Worm (Caenorhabditis elegans) whole organism, L1 larva: ENCODE data around the gene rnf-5.

ENCODE experiments used
- C34B4.2 ChIP-seq: sonication (generic microtip); optimal IDR thresholded peaks from 2 replicates; lab custom pipeline; 2017; ENCODE audit warnings: mild to moderate bottlenecking, missing genetic modification characterization, missing compliant biosample characterization
- alr-1 ChIP-seq: fragments of 200-800 bp; sonication (Bioruptor generic); optimal IDR thresholded peaks from 2 replicates; lab custom pipeline; 2018; ENCODE audit warnings: borderline replicate concordance, mild to moderate bottlenecking, missing genetic modification characterization, missing compliant biosample characterization
- aly-2 ChIP-seq: fragments of 150-350 bp; optimal IDR thresholded peaks from 2 replicates; lab custom pipeline; 2014; ENCODE audit warnings: missing biosample characterization, missing genetic modification characterization
- ama-1 ChIP-seq: fragments of 150-350 bp; optimal IDR thresholded peaks from 2 replicates; lab custom pipeline; 2014
- blmp-1 ChIP-seq: fragments of 150-350 bp; optimal IDR thresholded peaks from 2 replicates; lab custom pipeline; 2014; ENCODE audit warnings: missing biosample characterization, missing genetic modification characterization
- ceh-82 ChIP-seq, 3 experiments: fragments of 150-350 bp in 1 of 3; sonication (generic microtip) in 2 of 3; optimal IDR thresholded peaks; 2 replicates each; lab custom pipeline; 2014 to 2017; ENCODE audit warnings: missing biosample characterization in 3 of 3, missing genetic modification characterization in 3 of 3
- ceh-90 ChIP-seq: sonication (generic microtip); optimal IDR thresholded peaks from 2 replicates; lab custom pipeline; 2016; ENCODE audit warnings: missing genetic modification characterization, missing compliant biosample characterization
- ces-1 ChIP-seq: fragments of 150-350 bp; optimal IDR thresholded peaks from 2 replicates; lab custom pipeline; 2014; ENCODE audit warnings: missing biosample characterization, missing genetic modification reagents, missing genetic modification characterization
- dsc-1 ChIP-seq: sonication (generic microtip); optimal IDR thresholded peaks from 2 replicates; lab custom pipeline; 2016; ENCODE audit warnings: mild to moderate bottlenecking, missing genetic modification characterization, missing compliant biosample characterization
- efl-1 ChIP-seq, 4 experiments: fragments of 150-350 bp; optimal IDR thresholded peaks in 3 of 4; peaks in 1 of 4; 1 replicate in 1 of 4; 2 replicates in 3 of 4; lab custom pipeline; 2014; ENCODE audit warnings: missing biosample characterization in 2 of 4, missing genetic modification characterization in 2 of 4, missing genetic modification reagents in 2 of 4
- egl-27 ChIP-seq, 2 experiments: fragments of 150-350 bp in 1 of 2; sonication (generic microtip); optimal IDR thresholded peaks; 3 replicates each; lab custom pipeline; 2017 to 2018; ENCODE audit warnings: missing biosample characterization in 2 of 2, missing genetic modification characterization in 2 of 2, missing genetic modification reagents in 2 of 2
- elt-3 ChIP-seq, 6 experiments: fragments of 150-350 bp in 1 of 6; sonication (generic microtip); optimal IDR thresholded peaks; 2 replicates each; lab custom pipeline; 2017 to 2018; ENCODE audit warnings: missing biosample characterization in 6 of 6, missing genetic modification characterization in 6 of 6, inconsistent platforms in 1 of 6
- ets-5 ChIP-seq: fragments of 200-800 bp; sonication (Bioruptor generic); IDR thresholded peaks from 2 replicates; pipeline ENCODE4 v1.3.6; 2022; ENCODE audit warnings: missing genetic modification characterization, missing compliant biosample characterization
- fkh-10 ChIP-seq: sonication (generic microtip); optimal IDR thresholded peaks from 2 replicates; lab custom pipeline; 2017; ENCODE audit warnings: missing biosample characterization, missing genetic modification reagents, missing genetic modification characterization
- fkh-4 ChIP-seq: sonication (generic microtip); optimal IDR thresholded peaks from 2 replicates; lab custom pipeline; 2016; ENCODE audit warnings: missing compliant biosample characterization, missing genetic modification characterization, borderline replicate concordance
- fos-1 ChIP-seq: fragments of 150-350 bp; optimal IDR thresholded peaks from 2 replicates; lab custom pipeline; 2014; ENCODE audit warnings: missing biosample characterization, missing genetic modification characterization
- grh-1 ChIP-seq: fragments of 200-800 bp; sonication (Bioruptor generic); IDR thresholded peaks from 2 replicates; pipeline ENCODE4 v1.3.6; 2022; ENCODE audit warnings: missing genetic modification reagents, missing genetic modification characterization, missing compliant biosample characterization
- hpl-2 ChIP-seq: fragments of 150-350 bp; optimal IDR thresholded peaks from 2 replicates; lab custom pipeline; 2014; ENCODE audit warnings: missing biosample characterization, missing genetic modification reagents, missing genetic modification characterization
- lin-13 ChIP-seq: fragments of 150-350 bp; optimal IDR thresholded peaks from 2 replicates; lab custom pipeline; 2014; ENCODE audit warnings: missing biosample characterization, missing genetic modification reagents, missing genetic modification characterization
- lin-15B ChIP-seq: fragments of 150-350 bp; sonication (generic microtip); optimal IDR thresholded peaks from 3 replicates; lab custom pipeline; 2014; ENCODE audit warnings: missing biosample characterization, missing genetic modification characterization
- lin-35 ChIP-seq, 2 experiments: fragments of 150-350 bp; optimal IDR thresholded peaks; 2 replicates each; lab custom pipeline; 2014; ENCODE audit warnings: missing biosample characterization in 2 of 2, missing genetic modification characterization in 2 of 2, missing genetic modification reagents in 2 of 2
- lir-3 ChIP-seq: sonication (generic microtip); optimal IDR thresholded peaks from 2 replicates; lab custom pipeline; 2016; ENCODE audit warnings: mild to moderate bottlenecking, missing genetic modification characterization, moderate library complexity, missing compliant biosample characterization; ENCODE audit not compliant: poor library complexity
- mef-2 ChIP-seq: fragments of 150-350 bp; optimal IDR thresholded peaks from 2 replicates; lab custom pipeline; 2014; ENCODE audit warnings: missing biosample characterization, missing genetic modification characterization
- nhr-12 ChIP-seq: sonication (generic microtip); optimal IDR thresholded peaks from 2 replicates; lab custom pipeline; 2017; ENCODE audit warnings: missing biosample characterization, missing genetic modification characterization
- nhr-28 ChIP-seq: fragments of 150-350 bp; optimal IDR thresholded peaks from 2 replicates; lab custom pipeline; 2014; ENCODE audit warnings: missing biosample characterization, missing genetic modification characterization
- nhr-77 ChIP-seq: fragments of 150-350 bp; optimal IDR thresholded peaks from 2 replicates; lab custom pipeline; 2014; ENCODE audit warnings: missing biosample characterization, missing genetic modification characterization
- nhr-84 ChIP-seq: sonication (generic microtip); optimal IDR thresholded peaks from 2 replicates; lab custom pipeline; 2017; ENCODE audit warnings: missing biosample characterization, missing genetic modification characterization
- nhr-85 ChIP-seq: sonication (generic microtip); peaks from one replicate; lab custom pipeline; 2016; ENCODE audit warnings: missing genetic modification characterization, inconsistent platforms, missing compliant biosample characterization
- pag-3 ChIP-seq: sonication (generic microtip); optimal IDR thresholded peaks from 2 replicates; lab custom pipeline; 2017; ENCODE audit warnings: missing genetic modification characterization, mild to moderate bottlenecking, missing compliant biosample characterization, antibody characterized with exemption, borderline replicate concordance; ENCODE audit not compliant: insufficient read depth
- skn-1 ChIP-seq: fragments of 150-350 bp; optimal IDR thresholded peaks from 2 replicates; lab custom pipeline; 2014; ENCODE audit warnings: missing biosample characterization, missing genetic modification characterization
- snu-23 ChIP-seq: sonication (generic microtip); optimal IDR thresholded peaks from 2 replicates; lab custom pipeline; 2016; ENCODE audit warnings: missing genetic modification characterization, missing compliant biosample characterization
- sup-37 ChIP-seq: fragments of 200-800 bp; sonication (Bioruptor generic); optimal IDR thresholded peaks from 2 replicates; lab custom pipeline; 2018; ENCODE audit warnings: mild to moderate bottlenecking, missing genetic modification characterization, missing compliant biosample characterization
- tbx-2 ChIP-seq: sonication (generic microtip); optimal IDR thresholded peaks from 2 replicates; lab custom pipeline; 2016; ENCODE audit warnings: missing genetic modification characterization, missing compliant biosample characterization
- unc-130 ChIP-seq: fragments of 150-350 bp; optimal IDR thresholded peaks from 2 replicates; lab custom pipeline; 2017; ENCODE audit warnings: missing biosample characterization, missing genetic modification characterization, inconsistent platforms
- unc-30 ChIP-seq: sonication (generic microtip); optimal IDR thresholded peaks from 2 replicates; lab custom pipeline; 2017; ENCODE audit warnings: missing biosample characterization, missing genetic modification characterization
- unc-86 ChIP-seq: sonication (generic microtip); optimal IDR thresholded peaks from 2 replicates; lab custom pipeline; 2016; ENCODE audit warnings: missing genetic modification characterization, missing compliant biosample characterization
- xbp-1 ChIP-seq: sonication (generic microtip); optimal IDR thresholded peaks from 2 replicates; lab custom pipeline; 2016; ENCODE audit warnings: missing genetic modification characterization, missing compliant biosample characterization
- zip-4 ChIP-seq: fragments of 200-800 bp; sonication (Bioruptor generic); optimal IDR thresholded peaks from 2 replicates; lab custom pipeline; 2018; ENCODE audit warnings: mild to moderate bottlenecking, missing genetic modification characterization, moderate library complexity, missing compliant biosample characterization

Gene rnf-5

ce11 chrIII:4191091-4191638 is 24.5 kb upstream of the rnf-5 start, which contains the start of gene dnj-16 (continued):
- TF ChIP-seq skn-1 (tag; lab: Kevin White, UChicago) = peak; percentile 29
- TF ChIP-seq fkh-10 = no peak
- TF ChIP-seq nhr-84 (tag; lab: Kevin White, UChicago) = no peak
- no peak for TF ChIP-seq unc-130 (tag; lab: Kevin White, UChicago)
- no peak for TF ChIP-seq tbx-2
- TF ChIP-seq snu-23 (GFP tag; lab: Kevin White, UChicago) = peak; percentile 17
- peak in 1 of 2 experiments; percentile 40 for TF ChIP-seq lin-35 (GFP tag; optimal IDR thresholded peaks at IDR 0.05; lab: Kevin White, UChicago)
- TF ChIP-seq efl-1 (optimal IDR thresholded peaks at IDR 0.05; lab: Kevin White, UChicago) = peak; percentile 24 to 41
- peak; percentile 15 to 86 for TF ChIP-seq efl-1 (GFP tag; optimal IDR thresholded peaks at IDR 0.05 in 1 of 2; lab: Kevin White, UChicago)
- no peak for TF ChIP-seq aly-2 (tag; lab: Kevin White, UChicago)
- peak; percentile 34 for TF ChIP-seq zip-4 (GFP tag; lab: Kevin White, UChicago)
- peak; percentile 19 for TF ChIP-seq nhr-85 (tag; lab: Kevin White, UChicago)
- no peak for TF ChIP-seq ceh-90 (tag; lab: Kevin White, UChicago)
- TF ChIP-seq dsc-1 = no peak
- no peak for TF ChIP-seq unc-86 (tag; lab: Kevin White, UChicago)
- no peak for TF ChIP-seq C34B4.2 (tag; lab: Kevin White, UChicago)
- TF ChIP-seq ceh-82 (tag; optimal IDR thresholded peaks at IDR 0.05; lab: Kevin White, UChicago) = peak; percentile 12 to 73 (median 14)
- no peak for TF ChIP-seq ama-1 (lab: Kevin White, UChicago)
- peak; percentile 43 for TF ChIP-seq hpl-2
- TF ChIP-seq mef-2 (tag; lab: Kevin White, UChicago) = no peak
- no peak for TF ChIP-seq sup-37 (GFP tag; lab: Kevin White, UChicago)
- TF ChIP-seq pag-3 (tag; lab: Kevin White, UChicago) = no peak
- TF ChIP-seq, all 84 proteins: peak for 21

ce11 chrIII:4190241-4190640 is 23.6 kb upstream of the rnf-5 start, which contains the start of gene spp-28:
Gene spp-28 (minus strand): TSS chrIII:4190341.
- TF ChIP-seq grh-1 (no peak), nhr-77 (tag; lab: Kevin White, UChicago) (no peak), lin-15B (tag; lab: Kevin White, UChicago) (no peak), lin-13 (GFP tag; lab: Kevin White, UChicago) (no peak), xbp-1 (tag; lab: Kevin White, UChicago) (no peak), nhr-28 (tag; lab: Kevin White, UChicago) (no peak), lir-3 (tag; lab: Kevin White, UChicago) (no peak), ceh-82 (tag; optimal IDR thresholded peaks at IDR 0.05; lab: Kevin White, UChicago) (no peak), unc-30 (tag; lab: Kevin White, UChicago) (no peak), nhr-12 (no peak), ces-1 (GFP tag; lab: Kevin White, UChicago) (no peak), fkh-4 (tag; lab: Kevin White, UChicago) (no peak), aly-2 (tag; lab: Kevin White, UChicago) (no peak), snu-23 (GFP tag; lab: Kevin White, UChicago) (no peak), fos-1 (no peak), alr-1 (tag; lab: Kevin White, UChicago) (no peak), egl-27 (tag; optimal IDR thresholded peaks at IDR 0.05; lab: Kevin White, UChicago) (no peak)

- TF ChIP-seq elt-3 (tag; optimal IDR thresholded peaks at IDR 0.05; lab: Kevin White, UChicago) (peak in 2 of 6 experiments; percentile 50 to 70), ets-5 (GFP tag; lab: Robert Waterston, UW) (no peak), blmp-1 (tag; lab: Kevin White, UChicago) (peak; percentile 98)
Measured at ce11 chrIII:4189602-4190001, 23.0 kb upstream of the rnf-5 start.
